Worm (Caenorhabditis elegans) whole organism, L2 larva: Measurements from ENCODE around the gene T25B9.2.

Experiments used
- nhr-77 ChIP-seq: fragments of 150-350 bp; optimal IDR thresholded peaks from 2 replicates; lab custom pipeline; 2014; ENCODE audit warnings: missing biosample characterization, missing genetic modification characterization
- sma-3 ChIP-seq: sonication (generic microtip); optimal IDR thresholded peaks from 2 replicates; lab custom pipeline; 2016; ENCODE audit warnings: missing genetic modification reagents, missing genetic modification characterization, missing compliant biosample characterization

DNA sequence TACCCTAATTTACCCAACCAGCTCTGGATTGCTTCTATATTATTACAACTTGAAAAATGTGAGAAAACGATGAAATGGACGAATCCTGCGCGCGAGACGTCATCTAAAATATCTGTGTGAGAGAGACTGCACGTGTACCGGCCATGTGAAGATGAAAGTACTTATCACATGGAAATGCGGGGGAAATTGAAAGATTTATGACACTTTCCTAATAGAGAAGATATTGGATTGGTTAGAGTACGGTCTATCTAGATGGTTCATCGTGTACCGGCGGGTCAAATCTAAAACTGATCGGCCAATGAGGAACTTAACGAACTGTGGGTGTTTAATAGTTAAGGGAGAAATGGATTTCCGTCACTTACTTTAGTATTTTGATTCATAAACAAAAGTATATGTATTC, 30.4 kb upstream of the T25B9.2 start:
- TF ChIP-seq nhr-77 (tag; lab: Kevin White, UChicago), result no peak
- peak; percentile 82 for TF ChIP-seq sma-3 (GFP tag; lab: Kevin White, UChicago)
